Worm (Caenorhabditis elegans) whole organism, L4 larva: ENCODE results near the gene sna-1.

Experiments
- F44E2.7 ChIP-seq: fragments of 200-800 bp; sonication (Bioruptor generic); IDR thresholded peaks from 2 replicates; pipeline ENCODE4 v2.1.2; 2022; ENCODE audit warnings: missing genetic modification characterization, missing compliant biosample characterization
- F49E8.2 ChIP-seq: sonication (generic microtip); optimal IDR thresholded peaks from 2 replicates; lab custom pipeline; 2016; ENCODE audit warnings: missing compliant biosample characterization, mild to moderate bottlenecking, missing genetic modification characterization, borderline replicate concordance
- T20F7.1 ChIP-seq: fragments of 200-800 bp; sonication (Bioruptor generic); optimal IDR thresholded peaks from 2 replicates; lab custom pipeline; 2018; ENCODE audit warnings: mild to moderate bottlenecking, missing genetic modification characterization, missing compliant biosample characterization
- T26A8.4 ChIP-seq: fragments of 200-800 bp; sonication (Bioruptor generic); IDR thresholded peaks from 2 replicates; pipeline ENCODE4 v1.3.6; 2022; ENCODE audit warnings: missing genetic modification characterization, missing compliant biosample characterization
- Y48G9A.11 ChIP-seq: fragments of 200-800 bp; sonication (Bioruptor generic); IDR thresholded peaks from 2 replicates; pipeline ENCODE4 v1.3.6; 2022; ENCODE audit warnings: missing genetic modification reagents, missing genetic modification characterization, missing compliant biosample characterization
- aha-1 ChIP-seq: fragments of 150-350 bp; peaks from one replicate; lab custom pipeline; 2014; ENCODE audit warnings: missing biosample characterization, missing genetic modification characterization
- aly-2 ChIP-seq: sonication (generic microtip); optimal IDR thresholded peaks from 2 replicates; lab custom pipeline; 2018; ENCODE audit warnings: missing biosample characterization, missing genetic modification characterization
- ceh-20 ChIP-seq: fragments of 200-800 bp; sonication (Bioruptor generic); IDR thresholded peaks from 2 replicates; pipeline ENCODE4 v1.3.6; 2022; ENCODE audit warnings: missing genetic modification reagents, missing genetic modification characterization, missing compliant biosample characterization
- cey-2 ChIP-seq: sonication (generic microtip); optimal IDR thresholded peaks from 3 replicates; lab custom pipeline; 2017; ENCODE audit warnings: missing genetic modification characterization, mild to moderate bottlenecking, missing compliant biosample characterization, antibody characterized with exemption, borderline replicate concordance; ENCODE audit not compliant: insufficient read depth
- fkh-10 ChIP-seq: fragments of 150-350 bp; optimal IDR thresholded peaks from 2 replicates; lab custom pipeline; 2014; ENCODE audit warnings: missing biosample characterization, missing genetic modification reagents, missing genetic modification characterization
- hlh-30 ChIP-seq: sonication (generic microtip); optimal IDR thresholded peaks from 2 replicates; lab custom pipeline; 2017; ENCODE audit warnings: antibody characterized with exemption, mild to moderate bottlenecking, missing genetic modification characterization, missing compliant biosample characterization; ENCODE audit not compliant: insufficient read depth
- jun-1 ChIP-seq: fragments of 150-350 bp; optimal IDR thresholded peaks from 2 replicates; lab custom pipeline; 2014; ENCODE audit warnings: missing biosample characterization, missing genetic modification reagents, missing genetic modification characterization
- lin-15B ChIP-seq: fragments of 150-350 bp; sonication (generic microtip); optimal IDR thresholded peaks from 3 replicates; lab custom pipeline; 2014; ENCODE audit warnings: missing biosample characterization, missing genetic modification characterization
- lin-29 ChIP-seq: fragments of 200-800 bp; sonication (Bioruptor generic); IDR thresholded peaks from 2 replicates; pipeline ENCODE4 v1.3.6; 2022; ENCODE audit warnings: missing genetic modification reagents, missing genetic modification characterization, missing compliant biosample characterization
- lin-39 ChIP-seq: fragments of 150-350 bp; optimal IDR thresholded peaks from 2 replicates; lab custom pipeline; 2014; ENCODE audit warnings: missing biosample characterization, missing genetic modification reagents, missing genetic modification characterization
- mes-2 ChIP-seq: sonication (generic microtip); optimal IDR thresholded peaks from 2 replicates; lab custom pipeline; 2016; ENCODE audit warnings: missing genotype, mild to moderate bottlenecking, missing genetic modification characterization, missing compliant biosample characterization; ENCODE audit not compliant: poor library complexity, severe bottlenecking
- mxl-3 ChIP-seq: fragments of 200-800 bp; sonication (Bioruptor generic); optimal IDR thresholded peaks from 2 replicates; lab custom pipeline; 2018; ENCODE audit warnings: mild to moderate bottlenecking, missing genetic modification characterization, missing compliant biosample characterization
- nhr-102 ChIP-seq: sonication (generic microtip); optimal IDR thresholded peaks from 2 replicates; lab custom pipeline; 2016; ENCODE audit warnings: mild to moderate bottlenecking, missing genetic modification characterization, moderate library complexity, missing compliant biosample characterization
- nhr-28 ChIP-seq: fragments of 150-350 bp; optimal IDR thresholded peaks from 2 replicates; lab custom pipeline; 2014; ENCODE audit warnings: missing biosample characterization, missing genetic modification characterization
- nhr-48 ChIP-seq: sonication (generic microtip); optimal IDR thresholded peaks from 2 replicates; lab custom pipeline; 2016; ENCODE audit warnings: mild to moderate bottlenecking, missing genetic modification characterization, missing compliant biosample characterization
- rbr-2 ChIP-seq: sonication (generic microtip); optimal IDR thresholded peaks from 2 replicates; lab custom pipeline; 2016; ENCODE audit warnings: missing genotype, missing genetic modification characterization, missing compliant biosample characterization
- unc-62 ChIP-seq, 3 experiments: fragments of 150-350 bp in 1 of 3; sonication (generic microtip); optimal IDR thresholded peaks in 2 of 3; peaks in 1 of 3; 1 replicate in 1 of 3; 2 replicates in 2 of 3; lab custom pipeline; 2014 to 2017; ENCODE audit warnings: missing biosample characterization in 3 of 3, missing genetic modification characterization in 3 of 3, missing genetic modification reagents in 3 of 3, missing genotype in 1 of 3
- zag-1 ChIP-seq: fragments of 150-350 bp; optimal IDR thresholded peaks from 2 replicates; lab custom pipeline; 2014; ENCODE audit warnings: missing biosample characterization, missing genetic modification characterization
- zip-2 ChIP-seq: fragments of 150-350 bp; optimal IDR thresholded peaks from 2 replicates; lab custom pipeline; 2014; ENCODE audit warnings: missing biosample characterization, missing genetic modification characterization

sna-1 gene

ce11 chrV:6706771-6707170, 3.7 kb downstream of the sna-1 start, which contains the start of gene W02F12.4 (continued):
- TF ChIP-seq cey-2 (tag; lab: Kevin White, UChicago) (no peak), T26A8.4 (GFP tag; lab: Robert Waterston, UW) (no peak), F49E8.2 (tag; lab: Kevin White, UChicago) (no peak), rbr-2 (no peak), lin-39 (tag; lab: Kevin White, UChicago) (no peak)

- TF ChIP-seq jun-1 (tag; lab: Kevin White, UChicago) (no peak), T20F7.1 (GFP tag; lab: Kevin White, UChicago) (no peak), nhr-48 (tag; lab: Kevin White, UChicago) (no peak), zip-2 (tag; lab: Kevin White, UChicago) (no peak)
Observed at ce11 chrV:6705367-6705766, 5.1 kb downstream of the sna-1 start.

- TF ChIP-seq fkh-10 (GFP tag; lab: Kevin White, UChicago) = no peak
- no peak for TF ChIP-seq ceh-20 (GFP tag; lab: Robert Waterston, UW)
- TF ChIP-seq mes-2 (tag; lab: Kevin White, UChicago) = no peak
- TF ChIP-seq jun-1 (tag; lab: Kevin White, UChicago) = no peak
- no peak for TF ChIP-seq aha-1 (tag; lab: Kevin White, UChicago)
Observed at ce11 chrV:6704482-6704881, 6.0 kb downstream of the sna-1 start.

- TF ChIP-seq Y48G9A.11 (GFP tag; lab: Robert Waterston, UW) (0 out of 2 replicates have a peak, but pooled peaks have one; percentile 32), lin-15B (no peak), mxl-3 (GFP tag; lab: Kevin White, UChicago) (no peak)
Observed at ce11 chrV:6702692-6703091, 7.8 kb downstream of the sna-1 start, which contains the start of gene era-1. Gene era-1 (plus strand): TSS chrV:6703057.

- TF ChIP-seq nhr-102 (tag; lab: Kevin White, UChicago) (no peak), mxl-3 (GFP tag; lab: Kevin White, UChicago) (peak; percentile 14)
Observed at ce11 chrV:6699833-6700232, 10.6 kb downstream of the sna-1 start.

- TF ChIP-seq nhr-28 (tag; lab: Kevin White, UChicago) (peak; percentile 99), mes-2 (tag; lab: Kevin White, UChicago) (no peak), unc-62 (GFP tag; optimal IDR thresholded peaks at IDR 0.05 in 1 of 2; lab: Kevin White, UChicago) (no peak), unc-62 (tag; optimal IDR thresholded peaks at IDR 0.05; lab: Kevin White, UChicago) (no peak), F44E2.7 (GFP tag; lab: Robert Waterston, UW) (no peak), jun-1 (tag; lab: Kevin White, UChicago) (no peak)
Observed at ce11 chrV:6699021-6699420, 11.5 kb downstream of the sna-1 start.

ce11 chrV:6697552-6697951, 12.9 kb downstream of the sna-1 start, which contains the start of gene W02F12.2:
Gene W02F12.2 (minus strand): TSS chrV:6697652.
- peak; percentile 27 for TF ChIP-seq hlh-30 (tag; lab: Kevin White, UChicago)
- TF ChIP-seq lin-29 (GFP tag; lab: Robert Waterston, UW) = no peak
- no peak for TF ChIP-seq nhr-102 (tag; lab: Kevin White, UChicago)
- TF ChIP-seq, all 104 proteins: peak for 1

ce11 chrV:6694668-6695067, 15.8 kb downstream of the sna-1 start, which contains the start of gene W02F12.8:
Gene W02F12.8 (minus strand): TSS chrV:6694768.
- TF ChIP-seq fkh-10 (GFP tag; lab: Kevin White, UChicago) (no peak), nhr-28 (tag; lab: Kevin White, UChicago) (peak; percentile 3), aly-2 (tag; lab: Kevin White, UChicago) (no peak), zag-1 (tag; lab: Kevin White, UChicago) (no peak)
